Fruit fly (Drosophila melanogaster): ENCODE measurements around the gene CG14104.

DNA sequence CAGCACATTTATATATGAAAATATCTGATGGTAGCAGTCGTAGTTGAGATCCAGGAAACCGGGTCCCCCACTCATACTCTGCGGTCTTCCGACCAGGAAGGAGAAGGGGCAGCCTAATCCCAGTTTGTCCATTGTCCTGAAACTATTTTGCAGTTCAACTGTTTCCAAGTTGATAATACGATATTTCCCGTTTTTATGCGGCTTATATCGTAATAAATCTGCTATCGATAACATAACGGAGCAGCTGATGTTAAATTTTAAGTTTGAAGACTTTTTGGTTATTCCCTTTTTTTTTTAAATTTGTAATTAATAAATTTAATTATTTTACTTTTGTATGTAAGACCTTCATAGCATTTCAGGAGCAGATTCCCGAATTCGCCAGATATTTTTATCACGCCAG lies 5.9 kb downstream of the CG14104 start, which contains the start of gene CG14102:
- TF ChIP-seq CG15710 (tag; optimal IDR thresholded peaks at IDR 0.05) (no peak), CG34367 (tag; optimal IDR thresholded peaks at IDR 0.05) (no peak), fd96Ca (GFP tag; IDR thresholded peaks at IDR 0.05) (no peak), Snoo (tag; optimal IDR thresholded peaks at IDR 0.05) (no peak), CG32121 (GFP tag; IDR thresholded peaks at IDR 0.05) (no peak), CG13204 (GFP tag; optimal IDR thresholded peaks at IDR 0.05) (no peak), Ets98B (GFP tag; IDR thresholded peaks at IDR 0.05) (no peak), CG12605 (GFP tag; IDR thresholded peaks at IDR 0.05) (no peak), EcR (GFP tag; optimal IDR thresholded peaks at IDR 0.05) (no peak), CG9948 (tag; optimal IDR thresholded peaks at IDR 0.05) (no peak), D1 (tag; optimal IDR thresholded peaks at IDR 0.05) (no peak), CG8159 (tag; optimal IDR thresholded peaks at IDR 0.05) (no peak)
